Worm (Caenorhabditis elegans) whole organism, midembryonic: ENCODE data around the gene ubc-21.

Experiments used
- T22C8.4 ChIP-seq: fragments of 200-800 bp; sonication (Bioruptor generic); IDR thresholded peaks from 2 replicates; pipeline ENCODE4 v1.3.6; 2022; ENCODE audit warnings: missing genetic modification characterization, missing compliant biosample characterization
- flt-1 ChIP-seq: fragments of 200-800 bp; sonication (Bioruptor generic); IDR thresholded peaks from 2 replicates; pipeline ENCODE4 v1.3.6; 2022; ENCODE audit warnings: missing genetic modification characterization, missing compliant biosample characterization
- klf-2 ChIP-seq: fragments of 200-800 bp; sonication (Bioruptor generic); conservative IDR thresholded peaks from 2 replicates; pipeline ENCODE4 v1.3.6; 2022; ENCODE audit warnings: missing genetic modification reagents, missing genetic modification characterization, missing compliant biosample characterization
- med-1 ChIP-seq: sonication (generic microtip); optimal IDR thresholded peaks from 2 replicates; lab custom pipeline; 2017; ENCODE audit warnings: missing genetic modification characterization, mild to moderate bottlenecking, missing compliant biosample characterization, antibody characterized with exemption, missing genetic modification reagents; ENCODE audit not compliant: insufficient read depth
- tab-1 ChIP-seq: fragments of 200-800 bp; sonication (Bioruptor generic); IDR thresholded peaks from 2 replicates; pipeline ENCODE4 v1.3.6; 2022; ENCODE audit warnings: missing genetic modification characterization, missing compliant biosample characterization
- ztf-23 ChIP-seq: fragments of 200-800 bp; sonication (Bioruptor generic); IDR thresholded peaks from 2 replicates; pipeline ENCODE4 v1.3.6; 2022; ENCODE audit warnings: missing genetic modification reagents, missing genetic modification characterization, missing compliant biosample characterization

ce11 chrX:8874748-8875147, 5.3 kb downstream of the ubc-21 start, which contains the start of gene C06E2.1:
- TF ChIP-seq med-1 (no peak), klf-2 (GFP tag; lab: Robert Waterston, UW) (no peak), ztf-23 (GFP tag; lab: Robert Waterston, UW) (no peak), tab-1 (no peak), T22C8.4 (GFP tag; lab: Robert Waterston, UW) (no peak), flt-1 (GFP tag; lab: Robert Waterston, UW) (no peak)
